Fruit fly (Drosophila melanogaster) S2 (cell line): ENCODE data around the gene Acbp5.

Experiments used
- CG8478 ChIP-seq: fragments of >200 bp; optimal IDR thresholded peaks from 2 replicates; lab custom pipeline; 2018
- CTCF ChIP-seq, 2 experiments: fragments of >200 bp; optimal IDR thresholded peaks; 2 replicates each; lab custom pipeline; 2018

The Acbp5 gene

dm6 chr3L:8787240-8787639, 1.1 kb downstream of the Acbp5 start:
- TF ChIP-seq CTCF (optimal IDR thresholded peaks at IDR 0.05; lab: Kevin White, UChicago), result no peak
- no peak for TF ChIP-seq CG8478

dm6 chr3L:8783299-8783698, 5.0 kb downstream of the Acbp5 start:
- TF ChIP-seq CG8478, result no peak
- TF ChIP-seq CTCF (optimal IDR thresholded peaks at IDR 0.05; lab: Kevin White, UChicago), result no peak

dm6 chr3L:8781993-8782392, 6.4 kb downstream of the Acbp5 start:
- TF ChIP-seq CG8478 (no peak), CTCF (optimal IDR thresholded peaks at IDR 0.05; lab: Kevin White, UChicago) (no peak)

dm6 chr3L:8780723-8781296, 7.5 kb downstream of the Acbp5 start:
- TF ChIP-seq CTCF (optimal IDR thresholded peaks at IDR 0.05; lab: Kevin White, UChicago), result no peak
- no peak for TF ChIP-seq CG8478

dm6 chr3L:8777313-8777924, 10.9 kb downstream of the Acbp5 start:
- TF ChIP-seq CG8478, result no peak
- TF ChIP-seq CTCF (optimal IDR thresholded peaks at IDR 0.05; lab: Kevin White, UChicago), result no peak

dm6 chr3L:8774974-8775731, 13.2 kb downstream of the Acbp5 start:
- TF ChIP-seq CTCF (optimal IDR thresholded peaks at IDR 0.05; lab: Kevin White, UChicago), result no peak
- TF ChIP-seq CG8478, result no peak

- TF ChIP-seq CG8478 (no peak), CTCF (optimal IDR thresholded peaks at IDR 0.05; lab: Kevin White, UChicago) (no peak)
Measured at dm6 chr3L:8773713-8774112, 14.6 kb downstream of the Acbp5 start.

dm6 chr3L:8772998-8773684, 15.2 kb downstream of the Acbp5 start:
- TF ChIP-seq CTCF (optimal IDR thresholded peaks at IDR 0.05; lab: Kevin White, UChicago) (no peak), CG8478 (no peak)

- no peak for TF ChIP-seq CG8478
- no peak for TF ChIP-seq CTCF (optimal IDR thresholded peaks at IDR 0.05; lab: Kevin White, UChicago)
Measured at dm6 chr3L:8770616-8771229, 17.6 kb downstream of the Acbp5 start.

dm6 chr3L:8767876-8768275, 20.5 kb downstream of the Acbp5 start:
- TF ChIP-seq CTCF (optimal IDR thresholded peaks at IDR 0.05; lab: Kevin White, UChicago) (no peak), CG8478 (no peak)

dm6 chr3L:8765969-8766538, 22.3 kb downstream of the Acbp5 start:
- TF ChIP-seq CTCF (optimal IDR thresholded peaks at IDR 0.05; lab: Kevin White, UChicago) (no peak), CG8478 (no peak)

- TF ChIP-seq CG8478 (no peak), CTCF (optimal IDR thresholded peaks at IDR 0.05; lab: Kevin White, UChicago) (no peak)
Measured at dm6 chr3L:8765493-8765892, 22.9 kb downstream of the Acbp5 start.

- no peak for TF ChIP-seq CTCF (optimal IDR thresholded peaks at IDR 0.05; lab: Kevin White, UChicago)
- no peak for TF ChIP-seq CG8478
Measured at dm6 chr3L:8763794-8764193, 24.6 kb downstream of the Acbp5 start.

- TF ChIP-seq CTCF (optimal IDR thresholded peaks at IDR 0.05; lab: Kevin White, UChicago) (no peak), CG8478 (no peak)
Measured at dm6 chr3L:8763037-8763454, 25.3 kb downstream of the Acbp5 start.

- TF ChIP-seq CG8478, result no peak
- no peak for TF ChIP-seq CTCF (optimal IDR thresholded peaks at IDR 0.05; lab: Kevin White, UChicago)
Measured at dm6 chr3L:8755689-8756088, 32.7 kb downstream of the Acbp5 start, which contains the start of gene CG6576. Gene CG6576 (plus strand): TSS chr3L:8755989.
